Worm (Caenorhabditis elegans): ENCODE data around the gene sams-4.

DNA sequence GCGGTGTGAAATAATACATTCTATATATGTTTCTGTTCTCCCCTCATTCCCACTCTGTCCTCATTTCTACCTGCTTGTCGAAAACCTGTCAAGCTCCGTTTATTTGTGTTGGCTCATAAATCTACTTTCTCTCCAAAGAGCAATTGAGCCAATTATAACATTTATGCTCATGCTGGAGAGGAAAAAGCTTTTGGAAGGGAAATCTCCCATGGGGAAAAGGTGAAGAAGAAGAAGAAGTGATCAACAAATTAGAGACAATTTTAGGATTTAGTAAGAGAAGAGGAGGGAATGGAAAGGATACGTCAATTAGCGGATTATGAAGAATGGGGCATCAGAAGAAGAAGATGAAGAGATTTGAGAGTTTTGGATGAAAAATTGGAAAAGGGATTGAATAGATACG, 36.4 kb downstream of the sams-4 start:
- TF ChIP-seq lin-39 (tag; optimal IDR thresholded peaks at IDR 0.05) (no peak), ama-1 (optimal IDR thresholded peaks at IDR 0.05) (no peak), unc-39 (tag; optimal IDR thresholded peaks at IDR 0.05) (no peak), nhr-25 (tag; optimal IDR thresholded peaks at IDR 0.05) (no peak), snpc-4 (tag; optimal IDR thresholded peaks at IDR 0.05) (no peak)
